Fruit fly (Drosophila melanogaster): Measurements from ENCODE around the gene Spn.

Gene Spn

dm6 chr3L:2589167-2589910 is 35.2 kb upstream of the Spn start, which contains the start of gene dos (continued):
- TF ChIP-seq fd3F (GFP tag; optimal IDR thresholded peaks at IDR 0.05): peak; percentile 6
- TF ChIP-seq Dbx (GFP tag; IDR thresholded peaks at IDR 0.05): peak; percentile 62; the same call in 2 of the 3 replicates
- peak; percentile 81 for TF ChIP-seq lilli (GFP tag; optimal IDR thresholded peaks at IDR 0.05)
- TF ChIP-seq CG1792 (GFP tag; optimal IDR thresholded peaks at IDR 0.05): no peak
- peak; percentile 63; the same call in 2 of the 3 replicates for TF ChIP-seq zen2 (GFP tag; IDR thresholded peaks at IDR 0.05; ENCODE audit: partially characterized antibody)
- no peak for TF ChIP-seq CG6813 (GFP tag; optimal IDR thresholded peaks at IDR 0.05)
- no peak for TF ChIP-seq Sox102F (GFP tag; optimal IDR thresholded peaks at IDR 0.05)
- TF ChIP-seq Fer1 (GFP tag; optimal IDR thresholded peaks at IDR 0.05): peak; percentile 61
- TF ChIP-seq CG6765 (GFP tag; optimal IDR thresholded peaks at IDR 0.05): no peak
- peak; percentile 22 for TF ChIP-seq CG17359 (tag; optimal IDR thresholded peaks at IDR 0.05)
- TF ChIP-seq Sox100B (GFP tag; optimal IDR thresholded peaks at IDR 0.05): peak; percentile 22
- TF ChIP-seq odd (GFP tag; optimal IDR thresholded peaks at IDR 0.05): no peak
- TF ChIP-seq CG33213 (GFP tag; optimal IDR thresholded peaks at IDR 0.05): peak; percentile 57
- peak; percentile 47 for TF ChIP-seq CG7745 (tag; optimal IDR thresholded peaks at IDR 0.05)
- 0 out of 2 replicates have a peak, but pooled peaks have one; percentile 19 for TF ChIP-seq NFAT (GFP tag; IDR thresholded peaks at IDR 0.05)
- TF ChIP-seq gfzf (GFP tag; optimal IDR thresholded peaks at IDR 0.05): peak; percentile 57
- TF ChIP-seq CG2199 (GFP tag; IDR thresholded peaks at IDR 0.05): no peak
- TF ChIP-seq pum (GFP tag; optimal IDR thresholded peaks at IDR 0.05): no peak
- TF ChIP-seq sens-2 (GFP tag; IDR thresholded peaks at IDR 0.05): no peak
- TF ChIP-seq CG31365 (tag; optimal IDR thresholded peaks at IDR 0.05): peak; percentile 5
- TF ChIP-seq C15 (GFP tag; IDR thresholded peaks at IDR 0.05): no peak
- peak; percentile 61 for TF ChIP-seq Lhr (GFP tag; optimal IDR thresholded peaks at IDR 0.05)
- no peak for TF ChIP-seq CG12769 (tag; optimal IDR thresholded peaks at IDR 0.05)
- TF ChIP-seq Atf-2 (GFP tag; optimal IDR thresholded peaks at IDR 0.05): no peak
- peak; percentile 57 for TF ChIP-seq Dp (GFP tag; optimal IDR thresholded peaks at IDR 0.05)
- TF ChIP-seq CG17568 (GFP tag; optimal IDR thresholded peaks at IDR 0.05): no peak
- no peak for TF ChIP-seq CG11247 (GFP tag; IDR thresholded peaks at IDR 0.05)
- peak; percentile 62 for TF ChIP-seq zen (tag; optimal IDR thresholded peaks at IDR 0.05)
- TF ChIP-seq CG9797 (GFP tag; optimal IDR thresholded peaks at IDR 0.05): peak; percentile 93
- no peak for TF ChIP-seq MTF-1 (GFP tag; optimal IDR thresholded peaks at IDR 0.05; ENCODE audit: borderline replicate concordance)
- TF ChIP-seq dpn (GFP tag; optimal IDR thresholded peaks at IDR 0.05): peak; percentile 43 to 66
- TF ChIP-seq CG7963 (GFP tag; IDR thresholded peaks at IDR 0.05; ENCODE audit: partially characterized antibody): 0 out of 3 replicates have a peak, but pooled peaks have one; percentile 52
- TF ChIP-seq CG13287 (GFP tag; IDR thresholded peaks at IDR 0.05; ENCODE audit: partially characterized antibody): peak; percentile 85
- TF ChIP-seq fd96Cb (tag; optimal IDR thresholded peaks at IDR 0.05): no peak
- TF ChIP-seq CG11093 (GFP tag; IDR thresholded peaks at IDR 0.05): no peak
- TF ChIP-seq Poxn (GFP tag; IDR thresholded peaks at IDR 0.05): no peak
- peak; percentile 94 for TF ChIP-seq sens (GFP tag)
- no peak for TF ChIP-seq dmrt99B (tag; optimal IDR thresholded peaks at IDR 0.05)
- no peak for TF ChIP-seq Fer3 (tag; optimal IDR thresholded peaks at IDR 0.05)
- peak; percentile 45 for TF ChIP-seq slbo (GFP tag; IDR thresholded peaks at IDR 0.05)
- no peak for TF ChIP-seq CG1024 (GFP tag; IDR thresholded peaks at IDR 0.05)
- TF ChIP-seq CG16813 (GFP tag; IDR thresholded peaks at IDR 0.05; ENCODE audit: partially characterized antibody): peak; percentile 79
- TF ChIP-seq Mrtf (GFP tag; IDR thresholded peaks at IDR 0.05): no peak
- TF ChIP-seq CG11695 (GFP tag; IDR thresholded peaks at IDR 0.05): no peak
- peak; percentile 75 for TF ChIP-seq CG30020 (tag; optimal IDR thresholded peaks at IDR 0.05)
- peak; percentile 11 for TF ChIP-seq tup (GFP tag; optimal IDR thresholded peaks at IDR 0.05)
- TF ChIP-seq CG1233 (GFP tag; optimal IDR thresholded peaks at IDR 0.05): no peak
- TF ChIP-seq B-H2 (GFP tag; optimal IDR thresholded peaks at IDR 0.05): peak; percentile 61
